Worm (Caenorhabditis elegans) whole organism, early embryonic: ENCODE measurements around the gene srx-38.

Source experiments
- B0310.2 ChIP-seq: sonication (generic microtip); optimal IDR thresholded peaks from 2 replicates; lab custom pipeline; 2016; ENCODE audit warnings: mild to moderate bottlenecking, missing genetic modification characterization, missing compliant biosample characterization
- F13C5.2 ChIP-seq: sonication (generic microtip); optimal IDR thresholded peaks from 2 replicates; lab custom pipeline; 2017; ENCODE audit warnings: mild to moderate bottlenecking, missing genetic modification characterization, inconsistent platforms, missing compliant biosample characterization
- aly-1 ChIP-seq: sonication (generic microtip); optimal IDR thresholded peaks from 2 replicates; lab custom pipeline; 2016; ENCODE audit warnings: missing genetic modification characterization, missing compliant biosample characterization
- ama-1 ChIP-seq: fragments of 150-350 bp; optimal IDR thresholded peaks from 2 replicates; lab custom pipeline; 2014
- ceh-13 ChIP-seq: fragments of 200-800 bp; sonication (Bioruptor generic); optimal IDR thresholded peaks from 2 replicates; lab custom pipeline; 2018; ENCODE audit warnings: mild to moderate bottlenecking, missing genetic modification characterization, missing compliant biosample characterization
- ceh-36 ChIP-seq: sonication (generic microtip); optimal IDR thresholded peaks from 2 replicates; lab custom pipeline; 2016; ENCODE audit warnings: missing genetic modification characterization, inconsistent platforms, missing compliant biosample characterization
- ets-7 ChIP-seq: sonication (generic microtip); optimal IDR thresholded peaks from 2 replicates; lab custom pipeline; 2016; ENCODE audit warnings: missing genotype, missing genetic modification characterization, missing compliant biosample characterization
- flt-1 ChIP-seq: fragments of 200-800 bp; sonication (Bioruptor generic); IDR thresholded peaks from 2 replicates; pipeline ENCODE4 v1.3.6; 2022; ENCODE audit warnings: missing genetic modification characterization, missing compliant biosample characterization
- hmbx-1 ChIP-seq: sonication (generic microtip); optimal IDR thresholded peaks from 2 replicates; lab custom pipeline; 2016; ENCODE audit warnings: mild to moderate bottlenecking, missing genetic modification characterization, missing compliant biosample characterization
- hmg-4 ChIP-seq: fragments of 200-800 bp; sonication (Bioruptor generic); optimal IDR thresholded peaks from 2 replicates; lab custom pipeline; 2018; ENCODE audit warnings: mild to moderate bottlenecking, missing genetic modification characterization, missing compliant biosample characterization
- hnd-1 ChIP-seq: sonication (generic microtip); optimal IDR thresholded peaks from 2 replicates; lab custom pipeline; 2016; ENCODE audit warnings: missing genetic modification characterization, missing compliant biosample characterization
- pes-1 ChIP-seq: fragments of 200-800 bp; sonication (Bioruptor generic); IDR thresholded peaks from 2 replicates; pipeline ENCODE4 v1.3.6; 2022; ENCODE audit warnings: missing genetic modification reagents, missing genetic modification characterization, missing compliant biosample characterization
- scrt-1 ChIP-seq: fragments of 200-800 bp; sonication (Bioruptor generic); IDR thresholded peaks from 2 replicates; pipeline ENCODE4 v1.3.6; 2022; ENCODE audit warnings: missing genetic modification characterization, missing compliant biosample characterization
- sea-1 ChIP-seq: fragments of 200-800 bp; sonication (Bioruptor generic); conservative IDR thresholded peaks from 2 replicates; pipeline ENCODE4 v1.3.6; 2022; ENCODE audit warnings: missing genetic modification characterization, missing compliant biosample characterization
- tbx-11 ChIP-seq: fragments of 200-800 bp; sonication (Bioruptor generic); IDR thresholded peaks from 2 replicates; pipeline ENCODE4 v1.3.6; 2022; ENCODE audit warnings: missing genetic modification characterization, missing compliant biosample characterization
- tbx-37 ChIP-seq: fragments of 200-800 bp; sonication (Bioruptor generic); conservative IDR thresholded peaks from 2 replicates; pipeline ENCODE4 v1.3.6; 2022; ENCODE audit warnings: missing genetic modification reagents, missing genetic modification characterization, missing compliant biosample characterization
- tra-4 ChIP-seq: sonication (generic microtip); optimal IDR thresholded peaks from 2 replicates; lab custom pipeline; 2017; ENCODE audit warnings: missing genetic modification characterization, missing compliant biosample characterization

srx-38 gene

DNA sequence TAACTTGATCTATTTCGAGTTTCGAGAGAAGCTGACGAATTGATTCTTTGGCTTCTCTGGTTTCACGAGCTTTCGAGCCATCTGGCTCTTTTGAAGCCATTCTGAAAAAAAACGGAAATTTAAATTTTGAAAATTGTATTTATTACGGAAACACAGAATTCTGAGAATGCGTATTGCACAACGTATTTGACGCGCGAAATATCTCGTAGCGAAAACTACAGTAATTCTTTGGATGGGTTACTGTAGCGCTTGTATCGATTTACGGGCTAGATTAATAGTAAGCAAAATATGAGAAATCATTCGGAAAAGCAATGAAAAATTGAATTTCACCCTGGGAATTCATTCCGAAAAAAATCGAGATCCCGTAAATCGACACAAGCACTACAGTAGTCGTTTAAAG is 41.8 kb downstream of the srx-38 start, which contains the start of gene C04F5.8:
Gene C04F5.8 (minus strand): TSS at position 101 of the 400 bp plus-strand sequence.
- TF ChIP-seq ets-7 (tag; lab: Kevin White, UChicago): no peak
- TF ChIP-seq sea-1: no peak
- no peak for TF ChIP-seq ceh-13 (GFP tag; lab: Kevin White, UChicago)
- TF ChIP-seq ceh-36: no peak
- TF ChIP-seq F13C5.2 (tag; lab: Kevin White, UChicago): no peak
- no peak for TF ChIP-seq tbx-11 (GFP tag; lab: Robert Waterston, UW)
- no peak for TF ChIP-seq scrt-1 (GFP tag; lab: Robert Waterston, UW)
- no peak for TF ChIP-seq ama-1 (lab: Kevin White, UChicago)
- no peak for TF ChIP-seq B0310.2 (tag; lab: Kevin White, UChicago)
- TF ChIP-seq flt-1: no peak
- TF ChIP-seq tra-4 (tag; lab: Kevin White, UChicago): no peak
- TF ChIP-seq hmg-4 (GFP tag; lab: Kevin White, UChicago): no peak
- no peak for TF ChIP-seq tbx-37 (GFP tag; lab: Robert Waterston, UW)
- no peak for TF ChIP-seq aly-1 (tag; lab: Kevin White, UChicago)
- no peak for TF ChIP-seq hnd-1 (tag; lab: Kevin White, UChicago)

DNA sequence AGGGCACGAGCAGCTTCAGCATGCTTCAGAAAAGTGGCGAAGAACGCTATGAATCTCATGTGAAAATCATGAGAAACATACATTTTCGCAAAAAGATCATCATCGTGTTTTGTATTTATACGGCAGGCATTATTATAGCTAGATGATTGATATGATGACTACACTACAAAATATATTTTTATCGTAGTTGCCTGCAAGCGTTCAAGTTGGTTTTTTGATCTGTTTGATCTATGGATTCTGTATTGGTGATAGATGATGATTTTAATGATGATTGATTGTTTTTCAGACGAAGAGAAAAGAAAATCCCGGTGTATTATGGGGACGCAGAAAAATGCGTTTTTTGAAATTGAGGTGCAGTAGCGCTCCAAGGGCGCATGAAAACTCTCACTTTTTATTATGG is 44.7 kb downstream of the srx-38 start, which contains the start of gene ugt-63:
Gene ugt-63 (minus strand): TSS at position 89 of the 400 bp plus-strand sequence.
- TF ChIP-seq flt-1: no peak
- TF ChIP-seq hmbx-1: no peak
- no peak for TF ChIP-seq hnd-1 (tag; lab: Kevin White, UChicago)
- no peak for TF ChIP-seq aly-1 (tag; lab: Kevin White, UChicago)
- no peak for TF ChIP-seq ceh-13 (GFP tag; lab: Kevin White, UChicago)
- no peak for TF ChIP-seq ets-7 (tag; lab: Kevin White, UChicago)
- no peak for TF ChIP-seq F13C5.2 (tag; lab: Kevin White, UChicago)

DNA sequence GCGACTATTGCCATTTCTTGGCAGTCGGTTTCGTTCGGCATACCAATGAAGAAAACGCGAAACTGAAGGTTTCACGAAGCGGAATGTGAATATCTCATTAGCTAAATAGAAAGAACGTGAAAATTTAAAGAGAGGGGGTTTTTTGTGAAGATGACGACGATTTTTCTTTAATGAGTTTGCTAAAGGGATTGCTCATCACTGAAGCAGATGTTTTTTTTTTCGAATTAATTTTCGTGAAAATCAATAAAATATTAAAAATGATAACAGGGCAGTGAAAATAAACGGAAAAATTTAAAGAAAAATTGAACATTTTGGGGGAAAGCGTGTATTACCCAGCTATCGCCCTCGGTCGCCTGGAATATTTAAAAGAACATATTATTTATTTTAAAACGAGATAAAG is 47.6 kb downstream of the srx-38 start, which contains the start of gene srab-3:
Gene srab-3 (minus strand): TSS at position 101 of the 400 bp plus-strand sequence.
- TF ChIP-seq flt-1 (no peak), hmg-4 (GFP tag; lab: Kevin White, UChicago) (no peak), aly-1 (tag; lab: Kevin White, UChicago) (no peak), hmbx-1 (no peak), ama-1 (lab: Kevin White, UChicago) (no peak), pes-1 (GFP tag; lab: Robert Waterston, UW) (no peak), B0310.2 (tag; lab: Kevin White, UChicago) (no peak), tra-4 (tag; lab: Kevin White, UChicago) (no peak), tbx-37 (GFP tag; lab: Robert Waterston, UW) (no peak), ceh-13 (GFP tag; lab: Kevin White, UChicago) (no peak), ets-7 (tag; lab: Kevin White, UChicago) (no peak), hnd-1 (tag; lab: Kevin White, UChicago) (no peak), scrt-1 (GFP tag; lab: Robert Waterston, UW) (no peak), ceh-36 (no peak), F13C5.2 (tag; lab: Kevin White, UChicago) (no peak), tbx-11 (GFP tag; lab: Robert Waterston, UW) (no peak)

- TF ChIP-seq F13C5.2 (tag; lab: Kevin White, UChicago) (no peak), pes-1 (GFP tag; lab: Robert Waterston, UW) (no peak), scrt-1 (GFP tag; lab: Robert Waterston, UW) (no peak)
Observed at ce11 chrV:5104934-5105333, 50.5 kb downstream of the srx-38 start, which contains the start of gene srab-2. TSS of gene srab-2 (minus strand) at chrV:5105034.
